Worm (Caenorhabditis elegans): Measurements from ENCODE around the gene mev-1.

The mev-1 gene

DNA sequence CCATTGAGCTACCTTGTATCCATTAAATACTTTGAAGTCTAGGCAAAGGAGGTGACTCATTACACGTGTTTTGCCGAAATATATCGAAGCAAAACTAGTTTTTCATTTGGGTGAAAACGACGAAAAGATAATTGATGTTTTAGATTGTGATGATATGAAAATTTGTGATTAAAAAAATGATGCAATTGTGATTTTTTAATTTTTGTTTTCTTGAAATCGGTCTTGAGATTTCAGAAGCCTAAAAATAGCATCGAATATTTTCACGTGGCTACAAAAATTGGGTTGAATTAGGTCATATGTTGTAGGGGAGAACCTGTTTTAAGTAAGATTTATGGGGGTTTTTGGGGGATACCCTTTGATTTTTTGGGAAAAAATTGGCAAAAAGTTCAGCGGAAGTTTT is 43.5 kb upstream of the mev-1 start:
- TF ChIP-seq ztf-26 (tag; optimal IDR thresholded peaks at IDR 0.05) (peak; percentile 24), somi-1 (GFP tag; optimal IDR thresholded peaks at IDR 0.05) (peak; percentile 57), lir-1 (GFP tag; conservative IDR thresholded peaks at IDR 0.05) (no peak), B0261.1 (tag; optimal IDR thresholded peaks at IDR 0.05) (no peak)

DNA sequence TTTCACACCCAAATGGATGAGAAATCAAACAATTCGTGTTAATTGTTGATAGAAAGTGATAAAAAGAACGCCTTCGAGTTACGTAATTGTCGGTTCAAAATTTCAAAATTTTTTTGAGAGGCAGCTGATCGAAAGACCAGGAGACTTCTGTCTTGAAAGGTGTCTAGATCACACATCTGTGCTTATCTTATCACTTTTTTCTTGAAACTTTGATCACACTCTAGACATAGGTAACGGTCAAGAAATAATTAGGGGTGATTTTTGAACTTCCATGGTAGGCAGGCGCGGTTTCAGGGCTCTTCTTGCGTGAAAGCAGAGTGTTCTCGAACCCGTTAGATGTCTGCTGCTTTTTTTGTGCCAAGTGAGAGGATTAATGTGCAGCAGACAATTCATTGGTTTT is 40.7 kb upstream of the mev-1 start:
- TF ChIP-seq snpc-4 (GFP tag; optimal IDR thresholded peaks at IDR 0.05) (no peak), snpc-4 (tag; optimal IDR thresholded peaks at IDR 0.05) (peak in 1 of 4 experiments; percentile 23), B0019.2 (GFP tag; conservative IDR thresholded peaks at IDR 0.05) (no peak), ztf-6 (GFP tag; IDR thresholded peaks at IDR 0.05) (no peak), dpl-1 (GFP tag; optimal IDR thresholded peaks at IDR 0.05) (no peak), lin-40 (tag; optimal IDR thresholded peaks at IDR 0.05) (peak; percentile 3), ama-1 (optimal IDR thresholded peaks at IDR 0.05) (no peak), ama-1 (GFP tag; optimal IDR thresholded peaks at IDR 0.05) (no peak), lin-26 (GFP tag; IDR thresholded peaks at IDR 0.05) (0 out of 2 replicates have a peak, but pooled peaks have one; percentile 8)

DNA sequence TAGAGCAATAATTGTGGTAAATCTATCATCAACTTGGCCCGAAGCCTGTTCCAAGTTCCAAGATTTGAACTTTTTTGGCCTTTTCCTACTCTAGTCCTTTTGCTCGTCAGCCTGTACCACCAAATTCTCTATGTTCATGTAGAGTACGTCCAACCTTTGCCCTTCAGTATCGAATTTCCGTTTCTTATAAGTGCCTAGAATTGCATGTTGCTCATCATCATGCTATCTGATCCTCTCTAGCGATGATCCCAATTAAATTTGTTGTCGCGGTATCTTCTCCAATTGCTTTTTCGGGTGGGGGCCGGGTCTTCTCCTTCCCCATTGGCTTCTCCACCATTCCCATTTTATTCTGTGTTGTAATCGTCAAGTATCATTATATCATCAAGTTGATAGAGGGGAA is 40.1 kb upstream of the mev-1 start:
- TF ChIP-seq Y79H2A.3 (GFP tag; conservative IDR thresholded peaks at IDR 0.05) (no peak), gei-17 (GFP tag; optimal IDR thresholded peaks at IDR 0.05) (no peak), F37B4.10 (GFP tag; IDR thresholded peaks at IDR 0.05) (no peak), madf-8 (GFP tag; conservative IDR thresholded peaks at IDR 0.05) (no peak), tlf-1 (GFP tag; optimal IDR thresholded peaks at IDR 0.05) (no peak), ekl-4 (GFP tag; IDR thresholded peaks at IDR 0.05) (no peak), Y56A3A.18 (GFP tag; IDR thresholded peaks at IDR 0.05) (no peak), C17E4.6 (GFP tag; IDR thresholded peaks at IDR 0.05) (no peak), mxl-1 (tag; optimal IDR thresholded peaks at IDR 0.05) (no peak), F55B11.4 (tag; optimal IDR thresholded peaks at IDR 0.05; ENCODE audit: borderline replicate concordance, insufficient read depth) (no peak)

DNA sequence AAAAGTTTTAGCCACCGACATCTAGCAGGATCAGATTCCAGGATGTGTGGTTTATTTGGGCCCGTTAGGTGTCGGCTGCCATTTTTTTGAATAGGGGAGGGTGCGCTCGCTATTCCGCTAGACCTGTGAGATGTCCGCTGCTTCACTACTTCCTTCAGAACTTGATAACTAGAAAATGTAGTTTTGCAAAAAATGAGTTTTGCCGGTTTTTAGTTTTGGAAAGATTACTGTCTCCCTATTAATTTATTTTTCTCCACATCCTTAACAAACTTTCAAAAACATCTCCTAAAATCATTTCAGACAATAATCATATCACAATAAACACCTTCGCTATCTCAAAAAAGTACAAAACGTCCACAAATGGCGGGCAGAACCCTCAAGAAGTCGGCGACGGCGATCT is 39.2 kb upstream of the mev-1 start, which contains the start of gene vglu-2:
Gene vglu-2 (plus strand): TSS at position 301 of the 400 bp plus-strand sequence.
- TF ChIP-seq ztf-18 (tag; optimal IDR thresholded peaks at IDR 0.05) (no peak), snpc-4 (GFP tag; optimal IDR thresholded peaks at IDR 0.05) (no peak), snpc-4 (tag; optimal IDR thresholded peaks at IDR 0.05) (peak in 2 of 4 experiments; percentile 29 to 56), nfyb-1 (GFP tag; IDR thresholded peaks at IDR 0.05) (no peak)

DNA sequence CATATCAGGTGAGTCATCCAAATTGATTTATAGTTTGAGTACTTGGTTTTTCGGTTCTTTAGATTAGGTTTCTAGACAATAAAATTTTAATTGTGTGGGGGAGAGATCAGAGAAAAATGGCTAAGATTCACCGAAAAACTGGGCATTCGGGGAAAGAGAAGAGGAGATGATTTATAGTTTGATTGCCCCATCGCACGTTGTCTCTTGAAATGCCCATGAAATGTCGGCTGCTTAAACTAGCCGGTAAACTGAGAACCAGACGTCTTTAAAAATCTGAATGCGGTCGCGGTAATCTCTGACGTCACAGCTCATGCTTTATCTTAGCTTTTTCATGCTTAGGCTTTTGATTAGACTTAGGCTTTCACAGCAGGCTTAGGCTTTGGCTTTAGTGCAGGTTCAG is 37.2 kb upstream of the mev-1 start:
- TF ChIP-seq lin-26 (GFP tag; IDR thresholded peaks at IDR 0.05) (0 out of 2 replicates have a peak, but pooled peaks have one; percentile 23), bed-2 (GFP tag; IDR thresholded peaks at IDR 0.05) (no peak), ztf-25 (GFP tag; IDR thresholded peaks at IDR 0.05) (no peak), snpc-4 (GFP tag; optimal IDR thresholded peaks at IDR 0.05) (no peak), snpc-4 (tag; optimal IDR thresholded peaks at IDR 0.05) (peak in 2 of 4 experiments; percentile 4 to 51)

DNA sequence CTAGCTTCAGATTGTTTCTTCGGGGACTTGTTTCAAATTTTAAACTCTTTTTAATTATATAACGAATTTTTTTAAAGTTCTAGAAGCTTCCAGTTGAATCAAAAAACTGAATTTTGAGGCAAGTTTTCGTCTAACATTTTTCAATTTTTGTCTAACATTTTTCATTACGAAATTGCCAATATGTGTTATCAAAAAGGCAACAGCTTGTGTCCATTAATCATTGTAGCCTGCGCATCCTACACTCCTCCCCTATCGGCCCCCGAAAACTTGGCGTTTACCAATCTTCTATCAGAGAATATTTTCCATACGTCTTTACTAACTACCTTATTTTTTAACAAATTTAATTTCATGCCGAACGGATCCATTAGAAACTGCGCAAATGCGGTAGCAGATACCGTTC is 34.0 kb upstream of the mev-1 start, which contains the start of gene vglu-3:
Gene vglu-3 (plus strand): TSS at position 301 of the 400 bp plus-strand sequence.
- TF ChIP-seq lsy-27 (tag; optimal IDR thresholded peaks at IDR 0.05; ENCODE audit: borderline replicate concordance, insufficient read depth), result no peak
- TF ChIP-seq nhr-80 (tag; optimal IDR thresholded peaks at IDR 0.05), result no peak
- TF ChIP-seq gei-17 (GFP tag; optimal IDR thresholded peaks at IDR 0.05), result no peak
- no peak for TF ChIP-seq snpc-4 (GFP tag; optimal IDR thresholded peaks at IDR 0.05)
- TF ChIP-seq snpc-4 (tag; optimal IDR thresholded peaks at IDR 0.05), result no peak
- TF ChIP-seq attf-5 (GFP tag; optimal IDR thresholded peaks at IDR 0.05), result no peak
- no peak for TF ChIP-seq ztf-25 (GFP tag; IDR thresholded peaks at IDR 0.05)
- TF ChIP-seq sptf-2 (GFP tag; optimal IDR thresholded peaks at IDR 0.05), result no peak

Data from whole organism, young adult.